In the genomic region with DNA sequence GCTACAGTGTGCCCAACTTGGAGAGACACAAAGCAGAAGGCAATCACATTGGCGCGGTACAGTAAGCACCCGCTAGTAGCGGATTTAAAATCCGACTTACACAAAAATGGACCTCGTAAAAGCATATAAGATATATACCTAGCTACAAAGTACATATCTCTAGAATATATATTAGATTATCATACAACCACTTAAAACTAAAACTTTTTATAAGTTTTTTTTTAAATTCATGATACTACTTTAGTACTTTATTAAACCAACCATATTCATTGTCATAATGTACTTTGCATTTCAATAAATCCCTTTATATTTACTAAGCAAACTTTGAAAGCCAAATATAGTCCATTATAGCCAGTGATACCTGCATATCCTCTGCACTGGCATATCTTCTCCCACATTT, we compare ENCODE assay signal across 4 fruit fly cellular contexts.
A peak's percentile ranks its signal among the peaks of the same experiment; 100 is the strongest.
TF ChIP-seq lines count a peak whose summit lies in the region.

No protein-coding gene starts in this region.

TF ChIP-seq in whole organism, adult, 20 proteins besides CTCF, POLR2A, EP300 and RAD21 (continued from another document):
- TF ChIP-seq Hr96 (GFP tag; optimal IDR thresholded peaks at IDR 0.05; lab: Kevin White, UChicago) (no peak), CG5204 (GFP tag; optimal IDR thresholded peaks at IDR 0.05; lab: Kevin White, UChicago) (no peak)

TF ChIP-seq in whole organism, embryonic, 481 proteins besides CTCF, POLR2A, EP300 and RAD21 (continued from another document and continues in another):
- TF ChIP-seq vnd (GFP tag; IDR thresholded peaks at IDR 0.05; lab: Robert Waterston, UW; ENCODE audit: partially characterized antibody) (no peak), crc (GFP tag; optimal IDR thresholded peaks at IDR 0.05; lab: Kevin White, UChicago) (no peak), Ravus (GFP tag; IDR thresholded peaks at IDR 0.05; lab: Robert Waterston, UW) (no peak), bab2 (GFP tag; optimal IDR thresholded peaks at IDR 0.05; lab: Kevin White, UChicago) (no peak), dysf (GFP tag; IDR thresholded peaks at IDR 0.05; lab: Robert Waterston, UW) (peak; percentile 63), ind (GFP tag; optimal IDR thresholded peaks at IDR 0.05; lab: Kevin White, UChicago) (peak; percentile 55), Sin3A (optimal IDR thresholded peaks at IDR 0.05; lab: Kevin White, UChicago) (no peak), emc (GFP tag; optimal IDR thresholded peaks at IDR 0.05; lab: Kevin White, UChicago) (no peak), CG2875 (GFP tag; optimal IDR thresholded peaks at IDR 0.05; lab: Kevin White, UChicago) (peak; percentile 18), CG2116 (GFP tag; optimal IDR thresholded peaks at IDR 0.05; lab: Kevin White, UChicago) (peak; percentile 18), Adf1 (GFP tag; IDR thresholded peaks at IDR 0.05; lab: Robert Waterston, UW) (no peak; the same call in 1 of the 2 replicates), mirr (GFP tag; optimal IDR thresholded peaks at IDR 0.05; lab: Kevin White, UChicago) (no peak), CG17802 (tag; optimal IDR thresholded peaks at IDR 0.05; lab: Kevin White, UChicago) (no peak), CG13775 (GFP tag; optimal IDR thresholded peaks at IDR 0.05; lab: Kevin White, UChicago) (peak; percentile 18), lilli (GFP tag; optimal IDR thresholded peaks at IDR 0.05; lab: Kevin White, UChicago) (peak; percentile 3), bbx (GFP tag; IDR thresholded peaks at IDR 0.05; lab: Robert Waterston, UW; ENCODE audit: partially characterized antibody) (no peak), CG17359 (tag; optimal IDR thresholded peaks at IDR 0.05; lab: Kevin White, UChicago) (peak; percentile 43), CG2120 (GFP tag; optimal IDR thresholded peaks at IDR 0.05; lab: Kevin White, UChicago) (no peak), Hr3 (GFP tag; optimal IDR thresholded peaks at IDR 0.05; lab: Kevin White, UChicago) (peak; percentile 34), Xrp1 (GFP tag; IDR thresholded peaks at IDR 0.05; lab: Robert Waterston, UW) (peak; percentile 37; the same call in 1 of the 2 replicates), grau (tag; optimal IDR thresholded peaks at IDR 0.05; lab: Kevin White, UChicago) (peak; percentile 91), Dll (GFP tag; IDR thresholded peaks at IDR 0.05; lab: Robert Waterston, UW; ENCODE audit: partially characterized antibody) (no peak), CG7357 (GFP tag; IDR thresholded peaks at IDR 0.05; lab: Robert Waterston, UW) (peak; percentile 41; the same call in 1 of the 3 replicates), en (GFP tag; optimal IDR thresholded peaks at IDR 0.05; lab: Kevin White, UChicago) (no peak), CG10267 (tag; optimal IDR thresholded peaks at IDR 0.05; lab: Kevin White, UChicago) (peak; percentile 19), CG15269 (tag; optimal IDR thresholded peaks at IDR 0.05; lab: Kevin White, UChicago) (peak; percentile 67), danr (GFP tag; IDR thresholded peaks at IDR 0.05; lab: Robert Waterston, UW) (0 out of 2 replicates have a peak, but pooled peaks have one; percentile 12), cato (GFP tag; optimal IDR thresholded peaks at IDR 0.05; lab: Kevin White, UChicago; ENCODE audit: borderline replicate concordance) (no peak), fd3F (GFP tag; optimal IDR thresholded peaks at IDR 0.05; lab: Kevin White, UChicago) (peak; percentile 20), CG7556 (GFP tag; optimal IDR thresholded peaks at IDR 0.05; lab: Kevin White, UChicago) (peak; percentile 59), ssp (GFP tag; IDR thresholded peaks at IDR 0.05; lab: Robert Waterston, UW) (no peak), CG13123 (GFP tag; optimal IDR thresholded peaks at IDR 0.05; lab: Kevin White, UChicago) (no peak), kni (GFP tag; optimal IDR thresholded peaks at IDR 0.05; lab: Kevin White, UChicago) (no peak), HLH54F (GFP tag; optimal IDR thresholded peaks at IDR 0.05; lab: Kevin White, UChicago) (no peak), Nf-YC (tag; optimal IDR thresholded peaks at IDR 0.05; lab: Kevin White, UChicago) (peak; percentile 47), CG18619 (GFP tag; optimal IDR thresholded peaks at IDR 0.05; lab: Kevin White, UChicago) (peak; percentile 19), chinmo (GFP tag; IDR thresholded peaks at IDR 0.05; lab: Robert Waterston, UW; ENCODE audit: partially characterized antibody) (no peak), CG10462 (GFP tag; optimal IDR thresholded peaks at IDR 0.05; lab: Kevin White, UChicago) (no peak), Rfx (GFP tag; IDR thresholded peaks at IDR 0.05; lab: Robert Waterston, UW) (0 out of 2 replicates have a peak, but pooled peaks have one; percentile 20), CG10654 (GFP tag; optimal IDR thresholded peaks at IDR 0.05; lab: Kevin White, UChicago) (no peak)

TF ChIP-seq in whole organism, prepupa, 60 proteins besides CTCF, POLR2A, EP300 and RAD21 (continued from another document):
- TF ChIP-seq spab (GFP tag; optimal IDR thresholded peaks at IDR 0.05; lab: Kevin White, UChicago) (peak; percentile 66), CG7368 (GFP tag; optimal IDR thresholded peaks at IDR 0.05; lab: Kevin White, UChicago) (peak; percentile 61), CG8632 (GFP tag; optimal IDR thresholded peaks at IDR 0.05; lab: Kevin White, UChicago) (peak; percentile 78), fd59A (GFP tag; optimal IDR thresholded peaks at IDR 0.05; lab: Kevin White, UChicago) (peak; percentile 71), Sox15 (GFP tag; optimal IDR thresholded peaks at IDR 0.05; lab: Kevin White, UChicago) (peak; percentile 71), CG6854 (GFP tag; optimal IDR thresholded peaks at IDR 0.05; lab: Kevin White, UChicago) (no peak), svp (GFP tag; lab: Kevin White, UChicago) (peak; percentile 10), CG1621 (tag; optimal IDR thresholded peaks at IDR 0.05; lab: Kevin White, UChicago) (peak; percentile 48), cyc (GFP tag; optimal IDR thresholded peaks at IDR 0.05; lab: Kevin White, UChicago) (peak; percentile 73), fd85E (GFP tag; optimal IDR thresholded peaks at IDR 0.05; lab: Kevin White, UChicago) (no peak), achi (GFP tag; optimal IDR thresholded peaks at IDR 0.05; lab: Kevin White, UChicago) (peak; percentile 78), Ets96B (tag; optimal IDR thresholded peaks at IDR 0.05; lab: Kevin White, UChicago) (peak; percentile 73), Gug (GFP tag; IDR thresholded peaks at IDR 0.05; lab: Robert Waterston, UW) (peak; percentile 17; the same call in 1 of the 2 replicates), CG10669 (GFP tag; optimal IDR thresholded peaks at IDR 0.05; lab: Kevin White, UChicago) (peak; percentile 67), CG3919 (GFP tag; optimal IDR thresholded peaks at IDR 0.05; lab: Kevin White, UChicago) (peak; percentile 75), CG8119 (GFP tag; IDR thresholded peaks at IDR 0.05; lab: Robert Waterston, UW) (peak; percentile 75), CG16779 (tag; optimal IDR thresholded peaks at IDR 0.05; lab: Kevin White, UChicago) (peak; percentile 4), CG6792 (GFP tag; optimal IDR thresholded peaks at IDR 0.05; lab: Kevin White, UChicago) (peak; percentile 72), dsx (GFP tag; optimal IDR thresholded peaks at IDR 0.05; lab: Kevin White, UChicago; ENCODE audit: poor library complexity, severe bottlenecking) (peak; percentile 1), fkh (GFP tag; optimal IDR thresholded peaks at IDR 0.05; lab: Kevin White, UChicago) (no peak), Hr38 (GFP tag; optimal IDR thresholded peaks at IDR 0.05; lab: Kevin White, UChicago) (no peak), CG3032 (tag; optimal IDR thresholded peaks at IDR 0.05; lab: Kevin White, UChicago) (peak; percentile 81), Smox (GFP tag; optimal IDR thresholded peaks at IDR 0.05; lab: Kevin White, UChicago) (peak; percentile 65), Sox102F (GFP tag; optimal IDR thresholded peaks at IDR 0.05; lab: Kevin White, UChicago) (peak; percentile 46), CG9139 (GFP tag; optimal IDR thresholded peaks at IDR 0.05; lab: Kevin White, UChicago) (peak; percentile 49), ss (GFP tag; optimal IDR thresholded peaks at IDR 0.05; lab: Kevin White, UChicago) (peak; percentile 55 to 73), CG31627 (GFP tag; optimal IDR thresholded peaks at IDR 0.05; lab: Kevin White, UChicago) (peak; percentile 48), CG4318 (GFP tag; optimal IDR thresholded peaks at IDR 0.05; lab: Kevin White, UChicago) (peak; percentile 52), net (GFP tag; optimal IDR thresholded peaks at IDR 0.05; lab: Kevin White, UChicago) (peak; percentile 61), Eip75B (GFP tag; optimal IDR thresholded peaks at IDR 0.05; lab: Kevin White, UChicago) (no peak), CG34406 (GFP tag; optimal IDR thresholded peaks at IDR 0.05; lab: Kevin White, UChicago) (peak; percentile 81), CG6276 (GFP tag; optimal IDR thresholded peaks at IDR 0.05; lab: Kevin White, UChicago) (peak; percentile 33), Hr39 (GFP tag; optimal IDR thresholded peaks at IDR 0.05; lab: Kevin White, UChicago) (peak; percentile 31), eg (GFP tag; IDR thresholded peaks at IDR 0.05; lab: Robert Waterston, UW) (peak; percentile 5; the same call in 1 of the 3 replicates), topi (GFP tag; optimal IDR thresholded peaks at IDR 0.05; lab: Kevin White, UChicago) (peak; percentile 74), Eip78C (GFP tag; lab: Kevin White, UChicago) (peak; percentile 82), acj6 (GFP tag; optimal IDR thresholded peaks at IDR 0.05; lab: Kevin White, UChicago) (peak; percentile 67), Hr4 (GFP tag; optimal IDR thresholded peaks at IDR 0.05; lab: Kevin White, UChicago) (peak; percentile 31), lz (GFP tag; optimal IDR thresholded peaks at IDR 0.05; lab: Kevin White, UChicago) (peak; percentile 51), CG8319 (GFP tag; optimal IDR thresholded peaks at IDR 0.05; lab: Kevin White, UChicago) (peak; percentile 47), Sox14 (GFP tag; optimal IDR thresholded peaks at IDR 0.05; lab: Kevin White, UChicago) (peak; percentile 44), dac (GFP tag; optimal IDR thresholded peaks at IDR 0.05; lab: Kevin White, UChicago) (peak; percentile 27)

TF ChIP-seq in whole organism, wandering third instar larva, 38 proteins besides CTCF, POLR2A, EP300 and RAD21 (continued from another document):
- TF ChIP-seq Rel (GFP tag; optimal IDR thresholded peaks at IDR 0.05; lab: Kevin White, UChicago) (no peak), Rel (tag; optimal IDR thresholded peaks at IDR 0.05; lab: Kevin White, UChicago) (no peak), CG32264 (GFP tag; optimal IDR thresholded peaks at IDR 0.05; lab: Kevin White, UChicago) (no peak)
